Fruit fly (Drosophila melanogaster) whole organism, embryonic: ENCODE measurements around the gene mia.
A peak's percentile ranks its signal among the peaks of the same experiment; 100 is the strongest.

Experiments
- B-H1 ChIP-seq: fragments of 200-800 bp; sonication (Bioruptor generic); IDR thresholded peaks from 3 replicates; pipeline ENCODE4 v1.3.6; 2022; ENCODE audit warnings: missing biosample characterization, missing genetic modification characterization
- CG10321 ChIP-seq: fragments of 200-800 bp; sonication (Bioruptor generic); IDR thresholded peaks from 2 replicates; pipeline ENCODE4 v1.3.6; 2022; ENCODE audit warnings: missing biosample characterization, missing genetic modification characterization
- CG10543 ChIP-seq: fragments of 200-800 bp; sonication (Bioruptor generic); optimal IDR thresholded peaks from 3 replicates; lab custom pipeline; 2017; ENCODE audit warnings: missing biosample characterization, mild to moderate bottlenecking, missing genetic modification characterization, moderate library complexity
- CG10979 ChIP-seq: fragments of 200-800 bp; sonication (Bioruptor generic); optimal IDR thresholded peaks from 2 replicates; lab custom pipeline; 2018; ENCODE audit warnings: missing biosample characterization, mild to moderate bottlenecking, missing genetic modification characterization, moderate library complexity
- CG12391 ChIP-seq: fragments of 200-800 bp; sonication (Bioruptor generic); optimal IDR thresholded peaks from 3 replicates; lab custom pipeline; 2018; ENCODE audit warnings: missing biosample characterization, mild to moderate bottlenecking, missing genetic modification characterization, moderate library complexity
- CG12769 ChIP-seq: fragments of 200-800 bp; sonication (Bioruptor generic); optimal IDR thresholded peaks from 2 replicates; lab custom pipeline; 2019; ENCODE audit warnings: missing biosample characterization, mild to moderate bottlenecking, missing genetic modification characterization, moderate library complexity
- CG13123 ChIP-seq: fragments of 200-800 bp; sonication (Bioruptor generic); optimal IDR thresholded peaks from 2 replicates; lab custom pipeline; 2016; ENCODE audit warnings: missing biosample characterization, missing genetic modification characterization
- CG14860 ChIP-seq: fragments of 200-800 bp; sonication (Bioruptor generic); IDR thresholded peaks from 3 replicates; pipeline ENCODE4 v1.3.6; 2022; ENCODE audit warnings: missing biosample characterization, missing genetic modification characterization; ENCODE audit not compliant: partially characterized antibody
- CG15514 ChIP-seq: fragments of 200-800 bp; sonication (Bioruptor generic); optimal IDR thresholded peaks from 3 replicates; lab custom pipeline; 2017; ENCODE audit warnings: missing biosample characterization, missing genetic modification characterization, mild to moderate bottlenecking, moderate library complexity, missing genetic modification reagents
- CG1603 ChIP-seq: fragments of 200-800 bp; sonication (Bioruptor generic); optimal IDR thresholded peaks from 2 replicates; lab custom pipeline; 2019; ENCODE audit warnings: missing biosample characterization, mild to moderate bottlenecking, missing genetic modification characterization, moderate library complexity
- CG17802 ChIP-seq: fragments of 200-800 bp; sonication (Bioruptor generic); optimal IDR thresholded peaks from 2 replicates; lab custom pipeline; 2018; ENCODE audit warnings: missing biosample characterization, mild to moderate bottlenecking, missing genetic modification characterization, moderate library complexity
- CG17912 ChIP-seq: fragments of 200-800 bp; sonication (Bioruptor generic); optimal IDR thresholded peaks from 2 replicates; lab custom pipeline; 2018; ENCODE audit warnings: missing biosample characterization, mild to moderate bottlenecking, missing genetic modification characterization
- CG2120 ChIP-seq: fragments of 200-800 bp; sonication (Bioruptor generic); optimal IDR thresholded peaks from 3 replicates; lab custom pipeline; 2016; ENCODE audit warnings: missing biosample characterization, missing genetic modification characterization
- CG30431 ChIP-seq: fragments of 200-800 bp; sonication (Bioruptor generic); optimal IDR thresholded peaks from 2 replicates; lab custom pipeline; 2017; ENCODE audit warnings: missing biosample characterization, missing genetic modification characterization
- CG3065 ChIP-seq: fragments of 200-800 bp; sonication (Bioruptor generic); optimal IDR thresholded peaks from 2 replicates; lab custom pipeline; 2016; ENCODE audit warnings: missing biosample characterization, missing genetic modification characterization
- CG34376 ChIP-seq: fragments of 200-800 bp; sonication (Bioruptor generic); optimal IDR thresholded peaks from 2 replicates; lab custom pipeline; 2018; ENCODE audit warnings: missing biosample characterization, mild to moderate bottlenecking, missing genetic modification characterization
- CG6683 ChIP-seq: fragments of 200-800 bp; sonication (Bioruptor generic); optimal IDR thresholded peaks from 2 replicates; lab custom pipeline; 2017; ENCODE audit warnings: missing biosample characterization, mild to moderate bottlenecking, missing genetic modification characterization, missing genetic modification reagents
- CG7839 ChIP-seq: fragments of 200-800 bp; sonication (Bioruptor generic); optimal IDR thresholded peaks from 3 replicates; lab custom pipeline; 2018; ENCODE audit warnings: missing biosample characterization, mild to moderate bottlenecking, missing genetic modification characterization, moderate library complexity
- D19A ChIP-seq: fragments of 200-800 bp; optimal IDR thresholded peaks from 3 replicates; lab custom pipeline; 2019; ENCODE audit warnings: missing biosample characterization, mild to moderate bottlenecking, missing genetic modification characterization, moderate library complexity
- Deaf1 ChIP-seq: fragments of 200-800 bp; optimal IDR thresholded peaks from 3 replicates; lab custom pipeline; 2019; ENCODE audit warnings: missing biosample characterization, mild to moderate bottlenecking, missing genetic modification characterization, moderate library complexity
- Dip2 ChIP-seq: fragments of 200-800 bp; sonication (Bioruptor generic); IDR thresholded peaks from 2 replicates; pipeline ENCODE4 v1.3.6; 2022; ENCODE audit warnings: missing biosample characterization, missing genetic modification characterization
- Eip74EF ChIP-seq, 2 experiments: fragments of 200-800 bp in 1 of 2; fragments of >200 bp in 1 of 2; sonication (Bioruptor generic) in 1 of 2; optimal IDR thresholded peaks; 2 replicates each; lab custom pipeline; 2017 to 2019; ENCODE audit warnings: missing biosample characterization in 2 of 2, missing genetic modification characterization in 2 of 2, mild to moderate bottlenecking in 1 of 2, moderate library complexity in 1 of 2
- HmgD ChIP-seq: fragments of 200-800 bp; sonication (Bioruptor generic); optimal IDR thresholded peaks from 3 replicates; lab custom pipeline; 2016; ENCODE audit warnings: missing biosample characterization, missing genetic modification characterization
- Hmr ChIP-seq: fragments of 200-800 bp; sonication (Bioruptor generic); optimal IDR thresholded peaks from 3 replicates; lab custom pipeline; 2017; ENCODE audit warnings: mild to moderate bottlenecking, missing biosample characterization, missing genetic modification reagents, missing genetic modification characterization
- Jarid2 ChIP-seq: fragments of 200-800 bp; sonication (Bioruptor generic); optimal IDR thresholded peaks from 3 replicates; lab custom pipeline; 2017; ENCODE audit warnings: mild to moderate bottlenecking, missing biosample characterization, missing genetic modification reagents, missing genetic modification characterization
- Med ChIP-seq: fragments of 200-800 bp; sonication (Bioruptor generic); peaks from one replicate; lab custom pipeline; 2016; ENCODE audit warnings: missing biosample characterization, missing genetic modification characterization, mild to moderate bottlenecking, inconsistent platforms, moderate library complexity
- Neu2 ChIP-seq: fragments of 200-800 bp; sonication (Bioruptor generic); optimal IDR thresholded peaks from 3 replicates; lab custom pipeline; 2016; ENCODE audit warnings: missing biosample characterization, missing genetic modification characterization, borderline replicate concordance
- PHDP ChIP-seq: fragments of 200-800 bp; sonication (Bioruptor generic); optimal IDR thresholded peaks from 3 replicates; lab custom pipeline; 2018; ENCODE audit warnings: missing biosample characterization, mild to moderate bottlenecking, missing genetic modification characterization, moderate library complexity
- Ravus ChIP-seq: fragments of 200-800 bp; sonication (Bioruptor generic); IDR thresholded peaks from 2 replicates; pipeline ENCODE4 v1.3.6; 2022; ENCODE audit warnings: missing biosample characterization, missing genetic modification characterization
- YL-1 ChIP-seq: fragments of 200-800 bp; sonication (Bioruptor generic); optimal IDR thresholded peaks from 3 replicates; lab custom pipeline; 2017; ENCODE audit warnings: missing biosample characterization, mild to moderate bottlenecking, missing genetic modification characterization
- dm ChIP-seq: fragments of 200-800 bp; sonication (Bioruptor generic); optimal IDR thresholded peaks from 3 replicates; lab custom pipeline; 2016; ENCODE audit warnings: missing biosample characterization, missing genetic modification characterization
- exex ChIP-seq: fragments of 200-800 bp; sonication (Bioruptor generic); optimal IDR thresholded peaks from 4 replicates; lab custom pipeline; 2018; ENCODE audit warnings: missing biosample characterization, mild to moderate bottlenecking, missing genetic modification characterization, moderate library complexity
- eyg ChIP-seq: fragments of 200-800 bp; sonication (Bioruptor generic); optimal IDR thresholded peaks from 3 replicates; lab custom pipeline; 2016; ENCODE audit warnings: missing biosample characterization, missing genetic modification characterization
- jing ChIP-seq: fragments of 200-800 bp; sonication (Bioruptor generic); optimal IDR thresholded peaks from 2 replicates; lab custom pipeline; 2018; ENCODE audit warnings: missing biosample characterization, mild to moderate bottlenecking, missing genetic modification characterization
- lbe ChIP-seq: fragments of 200-800 bp; sonication (Bioruptor generic); optimal IDR thresholded peaks from 2 replicates; lab custom pipeline; 2016; ENCODE audit warnings: missing biosample characterization, mild to moderate bottlenecking, missing genetic modification characterization
- mirr ChIP-seq: fragments of 200-800 bp; sonication (Bioruptor generic); optimal IDR thresholded peaks from 3 replicates; lab custom pipeline; 2018; ENCODE audit warnings: missing biosample characterization, mild to moderate bottlenecking, missing genetic modification characterization
- nom ChIP-seq: fragments of 200-800 bp; sonication (Bioruptor generic); optimal IDR thresholded peaks from 2 replicates; lab custom pipeline; 2017; ENCODE audit warnings: missing biosample characterization, missing genetic modification characterization, mild to moderate bottlenecking, moderate library complexity, missing genetic modification reagents
- peb ChIP-seq: fragments of 200-800 bp; sonication (Bioruptor generic); IDR thresholded peaks from 2 replicates; pipeline ENCODE4 v1.3.6; 2022; ENCODE audit warnings: missing biosample characterization, missing genetic modification characterization
- pfk ChIP-seq: fragments of 200-800 bp; sonication (Bioruptor generic); optimal IDR thresholded peaks from 2 replicates; lab custom pipeline; 2018; ENCODE audit warnings: missing biosample characterization, mild to moderate bottlenecking, missing genetic modification characterization, moderate library complexity
- prd ChIP-seq, 3 experiments: fragments of >200 bp in 2 of 3; fragments of 200-800 bp in 1 of 3; sonication (Bioruptor generic) in 1 of 3; optimal IDR thresholded peaks in 2 of 3; IDR thresholded peaks in 1 of 3; 2 replicates in 2 of 3; 3 replicates in 1 of 3; pipeline versions ENCODE4 v1.3.6 to Lab custom; 2017 to 2022; ENCODE audit warnings: missing biosample characterization in 1 of 3, missing genetic modification characterization in 1 of 3
- run ChIP-seq: fragments of 200-800 bp; sonication (Bioruptor generic); optimal IDR thresholded peaks from 3 replicates; lab custom pipeline; 2018; ENCODE audit warnings: missing biosample characterization, mild to moderate bottlenecking, missing genetic modification characterization
- salm ChIP-seq: fragments of 200-800 bp; sonication (Bioruptor generic); optimal IDR thresholded peaks from 2 replicates; lab custom pipeline; 2018; ENCODE audit warnings: missing biosample characterization, mild to moderate bottlenecking, missing genetic modification characterization
- stwl ChIP-seq: fragments of 200-800 bp; sonication (Bioruptor generic); optimal IDR thresholded peaks from 3 replicates; lab custom pipeline; 2018; ENCODE audit warnings: missing biosample characterization, mild to moderate bottlenecking, missing genetic modification characterization, moderate library complexity
- sug ChIP-seq: fragments of 200-800 bp; optimal IDR thresholded peaks from 2 replicates; lab custom pipeline; 2019; ENCODE audit warnings: missing biosample characterization, mild to moderate bottlenecking, missing genetic modification characterization, moderate library complexity
- trh ChIP-seq: fragments of 200-800 bp; sonication (Bioruptor generic); optimal IDR thresholded peaks from 2 replicates; lab custom pipeline; 2016; ENCODE audit warnings: missing biosample characterization, missing genetic modification characterization
- usp ChIP-seq: fragments of >200 bp; optimal IDR thresholded peaks from 2 replicates; lab custom pipeline; 2017; ENCODE audit warnings: missing biosample characterization, missing genetic modification characterization
- wdn ChIP-seq: fragments of 200-800 bp; sonication (Bioruptor generic); IDR thresholded peaks from 2 replicates; pipeline ENCODE4 v1.3.6; 2022; ENCODE audit warnings: missing biosample characterization, missing genetic modification characterization

Gene mia

DNA sequence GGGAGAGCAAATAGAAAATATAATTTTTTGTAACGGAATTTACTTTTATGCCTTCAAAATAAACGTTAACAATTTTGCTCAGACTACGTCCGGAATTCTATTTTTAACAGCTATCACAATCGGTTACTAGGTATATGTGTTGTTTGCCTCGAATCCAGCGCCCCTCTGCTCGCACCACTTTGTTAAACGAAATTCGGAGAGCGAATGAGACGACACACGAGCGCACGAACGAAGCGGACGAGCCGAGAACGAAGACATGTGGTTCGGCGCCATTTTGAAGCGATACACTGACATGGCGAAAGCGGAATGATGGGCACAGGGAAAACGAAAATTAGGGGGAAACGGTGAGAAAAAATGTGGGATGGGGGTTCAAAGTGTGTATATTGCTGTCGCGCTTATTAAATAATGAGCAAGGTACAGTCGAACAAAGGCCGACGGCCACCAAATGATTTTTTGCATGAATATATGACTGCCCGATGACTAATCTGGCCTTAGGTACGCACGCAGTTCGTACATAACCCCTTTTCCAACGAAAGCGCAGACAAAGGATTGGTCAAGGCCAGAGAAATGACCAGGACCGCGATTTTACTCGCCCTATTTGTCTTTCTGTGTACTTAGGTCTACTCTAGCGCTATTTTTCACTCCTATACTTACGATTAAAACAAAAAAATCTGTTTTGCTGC lies 49.5 kb upstream of the mia start (continued):
- TF ChIP-seq PHDP (tag; lab: Kevin White, UChicago) (peak; percentile 13), pfk (peak; percentile 92), eyg (GFP tag; lab: Kevin White, UChicago) (peak; percentile 14), run (tag; lab: Kevin White, UChicago) (no peak), dm (GFP tag; lab: Kevin White, UChicago) (peak; percentile 95), CG12769 (tag; lab: Kevin White, UChicago) (peak; percentile 97), CG15514 (peak; percentile 39), sug (tag; lab: Kevin White, UChicago) (peak; percentile 70), Eip74EF (GFP tag; optimal IDR thresholded peaks at IDR 0.05; lab: Kevin White, UChicago) (peak in 1 of 2 experiments; percentile 33), CG10321 (GFP tag; lab: Robert Waterston, UW) (no peak), CG12391 (tag; lab: Kevin White, UChicago) (peak; percentile 22), mirr (GFP tag; lab: Kevin White, UChicago) (peak; percentile 75), Jarid2 (GFP tag; lab: Kevin White, UChicago) (no peak), CG7839 (no peak), CG34376 (GFP tag; lab: Kevin White, UChicago) (peak; percentile 84), CG10543 (peak; percentile 96), prd (optimal IDR thresholded peaks at IDR 0.05; lab: Kevin White, UChicago) (no peak), prd (GFP tag; IDR thresholded peaks at IDR 0.05; lab: Robert Waterston, UW) (no peak), CG13123 (no peak), B-H1 (GFP tag; lab: Robert Waterston, UW) (no peak), lbe (GFP tag; lab: Kevin White, UChicago) (peak; percentile 64), CG2120 (GFP tag; lab: Kevin White, UChicago) (no peak), YL-1 (GFP tag; lab: Kevin White, UChicago) (peak; percentile 84), trh (no peak), Hmr (GFP tag; lab: Kevin White, UChicago) (peak; percentile 9), CG17912 (GFP tag; lab: Kevin White, UChicago) (peak; percentile 85), nom (peak; percentile 75), exex (tag; lab: Kevin White, UChicago) (peak; percentile 14), CG6683 (peak; percentile 14), Deaf1 (tag; lab: Kevin White, UChicago) (peak; percentile 100), Dip2 (GFP tag; lab: Robert Waterston, UW) (no peak)

DNA sequence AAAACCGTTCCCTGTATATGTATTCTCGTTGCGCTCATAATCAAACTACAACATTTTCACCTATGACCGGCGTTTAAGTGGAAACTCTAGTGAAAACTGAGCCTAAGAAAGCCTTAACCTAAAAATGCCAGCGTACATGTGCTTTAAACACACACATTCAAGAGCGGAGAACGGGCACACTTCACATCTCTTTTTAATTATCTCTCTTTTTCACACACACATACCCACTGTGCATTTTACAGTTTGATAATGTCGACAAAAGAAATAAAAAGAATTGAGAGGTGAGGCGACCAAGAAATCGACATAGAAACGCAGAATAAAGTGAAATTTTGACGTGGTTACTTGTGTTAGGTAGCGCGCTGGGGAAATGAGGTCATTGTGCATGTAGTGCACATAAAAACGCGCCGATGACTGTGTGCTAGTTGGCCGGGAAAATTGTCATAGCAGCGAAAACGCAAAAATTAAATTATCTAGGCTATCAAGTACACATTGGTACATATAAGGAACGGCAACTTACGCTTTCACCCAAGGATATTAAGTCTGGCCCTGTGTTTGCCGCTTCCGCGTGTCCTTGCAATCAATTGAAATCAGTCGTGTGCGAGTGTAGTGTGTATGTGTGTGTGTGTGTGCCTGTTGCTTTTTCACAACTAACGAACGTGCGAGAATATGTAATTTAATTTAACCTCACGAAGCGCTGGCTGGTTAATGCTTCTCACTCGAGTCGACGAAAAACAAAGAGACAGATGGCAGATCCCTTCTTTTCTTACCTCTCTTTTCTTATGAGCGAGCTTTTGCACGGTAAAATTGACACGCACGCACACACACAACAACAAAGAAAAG lies 48.8 kb upstream of the mia start:
- no peak for TF ChIP-seq CG17802 (tag; lab: Kevin White, UChicago)
- peak; percentile 22 for TF ChIP-seq CG1603 (tag; lab: Kevin White, UChicago)
- no peak for TF ChIP-seq wdn (GFP tag; lab: Robert Waterston, UW)
- no peak for TF ChIP-seq HmgD (GFP tag; lab: Kevin White, UChicago)
- TF ChIP-seq peb (GFP tag; lab: Robert Waterston, UW), result no peak
- peak; percentile 21 for TF ChIP-seq stwl (tag; lab: Kevin White, UChicago)
- no peak for TF ChIP-seq CG14860 (GFP tag; lab: Robert Waterston, UW)
- no peak for TF ChIP-seq CG3065 (GFP tag; lab: Kevin White, UChicago)
- TF ChIP-seq CG10979 (tag; lab: Kevin White, UChicago), result no peak
- no peak for TF ChIP-seq jing (GFP tag; lab: Kevin White, UChicago)
- no peak for TF ChIP-seq usp (GFP tag; lab: Kevin White, UChicago)
- no peak for TF ChIP-seq CG10321 (GFP tag; lab: Robert Waterston, UW)
- TF ChIP-seq CG30431 (GFP tag; lab: Kevin White, UChicago), result no peak
- TF ChIP-seq D19A (tag; lab: Kevin White, UChicago), result no peak
- TF ChIP-seq Ravus, result no peak
- TF ChIP-seq salm (tag; lab: Kevin White, UChicago), result no peak
- TF ChIP-seq Neu2 (GFP tag; lab: Kevin White, UChicago), result no peak
- TF ChIP-seq Med, result peak; percentile 70
